Worm (Caenorhabditis elegans): ENCODE results near the gene srsx-25.

DNA sequence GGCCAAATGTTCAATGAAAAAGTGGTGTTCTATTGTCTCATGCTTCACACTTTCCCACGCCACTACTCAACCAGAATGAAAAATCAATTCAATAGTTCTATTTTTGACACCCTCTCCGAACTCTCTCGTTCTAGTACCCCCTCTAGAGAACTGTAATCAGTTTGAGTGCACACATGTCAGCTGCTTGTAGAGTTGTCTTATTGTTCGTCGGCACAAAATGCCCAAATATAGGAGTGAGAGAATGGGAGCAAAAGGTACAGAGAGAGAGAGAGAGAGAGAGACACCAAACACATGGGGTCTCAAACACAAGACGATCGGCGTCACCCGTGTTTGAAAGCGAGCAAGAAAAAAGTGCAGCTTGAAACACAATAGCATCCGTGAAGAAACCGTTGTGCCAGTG is 30.7 kb upstream of the srsx-25 start:
- TF ChIP-seq F13C5.2 (tag; optimal IDR thresholded peaks at IDR 0.05) (no peak), hmbx-1 (tag; optimal IDR thresholded peaks at IDR 0.05) (no peak), ceh-13 (GFP tag; optimal IDR thresholded peaks at IDR 0.05) (no peak), ceh-36 (tag; optimal IDR thresholded peaks at IDR 0.05) (no peak), tra-4 (tag; optimal IDR thresholded peaks at IDR 0.05) (no peak), tbx-11 (GFP tag; IDR thresholded peaks at IDR 0.05) (no peak), ama-1 (optimal IDR thresholded peaks at IDR 0.05) (no peak), flt-1 (GFP tag; IDR thresholded peaks at IDR 0.05) (no peak)

Measured in whole organism, early embryonic.